Fruit fly (Drosophila melanogaster) whole organism, embryonic: ENCODE data around the gene CG17359.

Source experiments
- B-H1 ChIP-seq: fragments of 200-800 bp; sonication (Bioruptor generic); IDR thresholded peaks from 3 replicates; pipeline ENCODE4 v1.3.6; 2022; ENCODE audit warnings: missing biosample characterization, missing genetic modification characterization
- CG10274 ChIP-seq: fragments of 200-800 bp; sonication (Bioruptor generic); optimal IDR thresholded peaks from 3 replicates; lab custom pipeline; 2017; ENCODE audit warnings: missing biosample characterization, mild to moderate bottlenecking, missing genetic modification characterization
- CG10543 ChIP-seq: fragments of 200-800 bp; sonication (Bioruptor generic); optimal IDR thresholded peaks from 3 replicates; lab custom pipeline; 2017; ENCODE audit warnings: missing biosample characterization, mild to moderate bottlenecking, missing genetic modification characterization, moderate library complexity
- CG11398 ChIP-seq: fragments of 200-800 bp; sonication (Bioruptor generic); optimal IDR thresholded peaks from 2 replicates; lab custom pipeline; 2016; ENCODE audit warnings: missing biosample characterization, missing genetic modification characterization
- CG12155 ChIP-seq: fragments of 200-800 bp; sonication (Bioruptor generic); optimal IDR thresholded peaks from 3 replicates; lab custom pipeline; 2016; ENCODE audit warnings: missing biosample characterization, missing genetic modification characterization
- CG13424 ChIP-seq: fragments of 200-800 bp; sonication (Bioruptor generic); optimal IDR thresholded peaks from 2 replicates; lab custom pipeline; 2019; ENCODE audit warnings: missing biosample characterization, mild to moderate bottlenecking, missing genetic modification characterization, moderate library complexity
- CG14710 ChIP-seq: fragments of 200-800 bp; sonication (Bioruptor generic); optimal IDR thresholded peaks from 3 replicates; lab custom pipeline; 2019; ENCODE audit warnings: missing biosample characterization, mild to moderate bottlenecking, missing genetic modification characterization, moderate library complexity
- CG14965 ChIP-seq: fragments of 200-800 bp; sonication (Bioruptor generic); optimal IDR thresholded peaks from 2 replicates; lab custom pipeline; 2016; ENCODE audit warnings: missing biosample characterization, missing genetic modification characterization, borderline replicate concordance
- CG1792 ChIP-seq: fragments of 200-800 bp; sonication (Bioruptor generic); optimal IDR thresholded peaks from 2 replicates; lab custom pipeline; 2016; ENCODE audit warnings: missing biosample characterization, missing genetic modification characterization
- CG18599 ChIP-seq: fragments of 200-800 bp; sonication (Bioruptor generic); optimal IDR thresholded peaks from 3 replicates; lab custom pipeline; 2017; ENCODE audit warnings: missing biosample characterization, missing genetic modification characterization, mild to moderate bottlenecking, moderate library complexity, missing genetic modification reagents
- CG2120 ChIP-seq: fragments of 200-800 bp; sonication (Bioruptor generic); optimal IDR thresholded peaks from 3 replicates; lab custom pipeline; 2016; ENCODE audit warnings: missing biosample characterization, missing genetic modification characterization
- CG2129 ChIP-seq: fragments of 200-800 bp; sonication (Bioruptor generic); IDR thresholded peaks from 2 replicates; pipeline ENCODE4 v1.3.6; 2022; ENCODE audit warnings: missing biosample characterization, missing genetic modification characterization; ENCODE audit not compliant: partially characterized antibody
- CG2199 ChIP-seq: fragments of 200-800 bp; sonication (Bioruptor generic); IDR thresholded peaks from 3 replicates; pipeline ENCODE4 v1.3.6; 2022; ENCODE audit warnings: missing biosample characterization, missing genetic modification characterization
- CG3838 ChIP-seq: fragments of 200-800 bp; sonication (Bioruptor generic); optimal IDR thresholded peaks from 3 replicates; lab custom pipeline; 2016; ENCODE audit warnings: missing biosample characterization, missing genetic modification characterization
- CG4730 ChIP-seq: fragments of 200-800 bp; sonication (Bioruptor generic); IDR thresholded peaks from 2 replicates; pipeline ENCODE4 v1.3.6; 2022; ENCODE audit warnings: missing biosample characterization, missing genetic modification characterization
- CG4820 ChIP-seq: fragments of 200-800 bp; sonication (Bioruptor generic); optimal IDR thresholded peaks from 3 replicates; lab custom pipeline; 2016; ENCODE audit warnings: missing biosample characterization, missing genetic modification characterization
- CG6689 ChIP-seq: fragments of 200-800 bp; sonication (Bioruptor generic); IDR thresholded peaks from 2 replicates; pipeline ENCODE4 v1.3.6; 2022; ENCODE audit warnings: missing biosample characterization, missing genetic modification characterization
- CG6813 ChIP-seq: fragments of 200-800 bp; sonication (Bioruptor generic); optimal IDR thresholded peaks from 2 replicates; lab custom pipeline; 2017; ENCODE audit warnings: missing biosample characterization, missing genetic modification characterization, mild to moderate bottlenecking, moderate library complexity, missing genetic modification reagents
- CG7357 ChIP-seq: fragments of 200-800 bp; sonication (Bioruptor generic); IDR thresholded peaks from 3 replicates; pipeline ENCODE4 v1.3.6; 2022; ENCODE audit warnings: missing biosample characterization, missing genetic modification characterization
- CG7372 ChIP-seq: fragments of 200-800 bp; sonication (Bioruptor generic); IDR thresholded peaks from 2 replicates; pipeline ENCODE4 v1.3.6; 2022; ENCODE audit warnings: missing biosample characterization, missing genetic modification characterization
- CG7745 ChIP-seq: fragments of 200-800 bp; sonication (Bioruptor generic); optimal IDR thresholded peaks from 2 replicates; lab custom pipeline; 2018; ENCODE audit warnings: missing biosample characterization, mild to moderate bottlenecking, missing genetic modification characterization, moderate library complexity
- CG7987 ChIP-seq: fragments of 200-800 bp; sonication (Bioruptor generic); optimal IDR thresholded peaks from 2 replicates; lab custom pipeline; 2018; ENCODE audit warnings: missing biosample characterization, mild to moderate bottlenecking, missing genetic modification characterization, moderate library complexity
- CG9437 ChIP-seq: fragments of 200-800 bp; sonication (Bioruptor generic); optimal IDR thresholded peaks from 2 replicates; lab custom pipeline; 2018; ENCODE audit warnings: missing biosample characterization, mild to moderate bottlenecking, missing genetic modification characterization
- Dll ChIP-seq: fragments of 200-800 bp; sonication (Bioruptor generic); IDR thresholded peaks from 4 replicates; pipeline ENCODE4 v1.3.6; 2022; ENCODE audit warnings: missing biosample characterization, missing genetic modification characterization; ENCODE audit not compliant: partially characterized antibody
- Ets65A ChIP-seq: fragments of 200-800 bp; sonication (Bioruptor generic); peaks from one replicate; lab custom pipeline; 2016; ENCODE audit warnings: missing biosample characterization, missing genetic modification characterization
- Gsc ChIP-seq: fragments of 200-800 bp; sonication (Bioruptor generic); IDR thresholded peaks from 2 replicates; pipeline ENCODE4 v1.3.6; 2022; ENCODE audit warnings: missing biosample characterization, missing genetic modification characterization
- HLHmδ ChIP-seq: fragments of 200-800 bp; sonication (Bioruptor generic); optimal IDR thresholded peaks from 2 replicates; lab custom pipeline; 2018; ENCODE audit warnings: missing biosample characterization, mild to moderate bottlenecking, missing genetic modification characterization, moderate library complexity
- Hmx ChIP-seq: fragments of 200-800 bp; sonication (Bioruptor generic); optimal IDR thresholded peaks from 2 replicates; lab custom pipeline; 2016; ENCODE audit warnings: missing biosample characterization, missing genetic modification characterization
- Hr3 ChIP-seq: fragments of 200-800 bp; sonication (Bioruptor generic); optimal IDR thresholded peaks from 3 replicates; lab custom pipeline; 2016; ENCODE audit warnings: missing biosample characterization, missing genetic modification characterization
- Hr78 ChIP-seq, 2 experiments: fragments of 200-800 bp in 1 of 2; fragments of >200 bp in 1 of 2; sonication (Bioruptor generic) in 1 of 2; optimal IDR thresholded peaks; 2 replicates each; lab custom pipeline; 2017 to 2019; ENCODE audit warnings: missing biosample characterization in 2 of 2, missing genetic modification characterization in 2 of 2, mild to moderate bottlenecking in 1 of 2, moderate library complexity in 1 of 2
- Nf-YC ChIP-seq: fragments of 200-800 bp; optimal IDR thresholded peaks from 3 replicates; lab custom pipeline; 2019; ENCODE audit warnings: missing biosample characterization, mild to moderate bottlenecking, missing genetic modification characterization, moderate library complexity
- Ptx1 ChIP-seq: fragments of 200-800 bp; sonication (Bioruptor generic); IDR thresholded peaks from 2 replicates; pipeline ENCODE4 v1.3.6; 2022; ENCODE audit warnings: missing biosample characterization, missing genetic modification characterization
- Scr ChIP-seq: fragments of 200-800 bp; sonication (Bioruptor generic); IDR thresholded peaks from 2 replicates; pipeline ENCODE4 v1.3.6; 2022; ENCODE audit warnings: missing biosample characterization, missing genetic modification characterization; ENCODE audit not compliant: partially characterized antibody
- Stat92E ChIP-seq, 3 experiments: fragments of >200 bp in 2 of 3; fragments of 200-800 bp in 1 of 3; sonication (Bioruptor generic) in 1 of 3; optimal IDR thresholded peaks; 2 replicates each; lab custom pipeline; 2017 to 2019; ENCODE audit warnings: missing biosample characterization in 3 of 3, missing genetic modification characterization in 3 of 3, mild to moderate bottlenecking in 1 of 3, moderate library complexity in 1 of 3
- ato ChIP-seq: fragments of 200-800 bp; sonication (Bioruptor generic); IDR thresholded peaks from 2 replicates; pipeline ENCODE4 v1.3.6; 2022; ENCODE audit warnings: missing biosample characterization, missing genetic modification characterization; ENCODE audit not compliant: partially characterized antibody
- chn ChIP-seq: fragments of 200-800 bp; sonication (Bioruptor generic); optimal IDR thresholded peaks from 2 replicates; lab custom pipeline; 2016; ENCODE audit warnings: missing biosample characterization, missing genetic modification characterization
- crol ChIP-seq: fragments of 200-800 bp; sonication (Bioruptor generic); IDR thresholded peaks from 2 replicates; pipeline ENCODE4 v1.3.6; 2022; ENCODE audit warnings: missing biosample characterization, missing genetic modification characterization
- emc ChIP-seq: fragments of 200-800 bp; sonication (Bioruptor generic); optimal IDR thresholded peaks from 2 replicates; lab custom pipeline; 2016; ENCODE audit warnings: missing biosample characterization, missing genetic modification characterization
- fd64A ChIP-seq: fragments of 200-800 bp; sonication (Bioruptor generic); optimal IDR thresholded peaks from 3 replicates; lab custom pipeline; 2018; ENCODE audit warnings: missing biosample characterization, mild to moderate bottlenecking, missing genetic modification characterization
- fd96Cb ChIP-seq: fragments of 200-800 bp; sonication (Bioruptor generic); optimal IDR thresholded peaks from 2 replicates; lab custom pipeline; 2018; ENCODE audit warnings: missing biosample characterization, mild to moderate bottlenecking, missing genetic modification characterization, moderate library complexity
- gce ChIP-seq: fragments of 200-800 bp; sonication (Bioruptor generic); IDR thresholded peaks from 3 replicates; pipeline ENCODE4 v1.3.6; 2022; ENCODE audit warnings: missing biosample characterization, missing genetic modification characterization
- gem ChIP-seq: fragments of 200-800 bp; sonication (Bioruptor generic); optimal IDR thresholded peaks from 2 replicates; lab custom pipeline; 2019; ENCODE audit warnings: missing biosample characterization, mild to moderate bottlenecking, missing genetic modification characterization, moderate library complexity
- ham ChIP-seq: fragments of 200-800 bp; sonication (Bioruptor generic); IDR thresholded peaks from 2 replicates; pipeline ENCODE4 v1.3.6; 2022; ENCODE audit warnings: missing biosample characterization, missing genetic modification characterization
- hbn ChIP-seq: fragments of 200-800 bp; sonication (Bioruptor generic); IDR thresholded peaks from 2 replicates; pipeline ENCODE4 v1.3.6; 2022; ENCODE audit warnings: missing biosample characterization, missing genetic modification characterization; ENCODE audit not compliant: partially characterized antibody
- knrl ChIP-seq: fragments of 200-800 bp; sonication (Bioruptor generic); IDR thresholded peaks from 3 replicates; pipeline ENCODE4 v1.3.6; 2022; ENCODE audit warnings: missing biosample characterization, missing genetic modification characterization; ENCODE audit not compliant: partially characterized antibody
- luna ChIP-seq: fragments of 200-800 bp; sonication (Bioruptor generic); optimal IDR thresholded peaks from 2 replicates; lab custom pipeline; 2016; ENCODE audit warnings: missing biosample characterization, missing genetic modification characterization
- mirr ChIP-seq: fragments of 200-800 bp; sonication (Bioruptor generic); optimal IDR thresholded peaks from 3 replicates; lab custom pipeline; 2018; ENCODE audit warnings: missing biosample characterization, mild to moderate bottlenecking, missing genetic modification characterization
- p53 ChIP-seq: fragments of 200-800 bp; sonication (Bioruptor generic); optimal IDR thresholded peaks from 2 replicates; lab custom pipeline; 2016; ENCODE audit warnings: missing biosample characterization, missing genetic modification characterization
- repo ChIP-seq: fragments of 200-800 bp; sonication (Bioruptor generic); optimal IDR thresholded peaks from 2 replicates; lab custom pipeline; 2016; ENCODE audit warnings: missing biosample characterization, missing genetic modification characterization
- sens ChIP-seq: fragments of 200-800 bp; sonication (Bioruptor generic); peaks from one replicate; lab custom pipeline; 2016; ENCODE audit warnings: missing biosample characterization, missing genetic modification characterization
- shn ChIP-seq: fragments of 200-800 bp; sonication (Bioruptor generic); optimal IDR thresholded peaks from 3 replicates; lab custom pipeline; 2016; ENCODE audit warnings: missing biosample characterization, missing genetic modification characterization
- tgo ChIP-seq: fragments of 200-800 bp; sonication (Bioruptor generic); IDR thresholded peaks from 3 replicates; pipeline ENCODE4 v1.3.6; 2022; ENCODE audit warnings: missing biosample characterization, missing genetic modification characterization

Gene CG17359

dm6 chr3L:13986330-13986729 lies 12.7 kb downstream of the CG17359 start, which contains the start of gene CG17362 (continued):
- no peak for TF ChIP-seq Dll (GFP tag; lab: Robert Waterston, UW)
- no peak for TF ChIP-seq Hmx
- TF ChIP-seq repo: no peak
- TF ChIP-seq sens (GFP tag; lab: Kevin White, UChicago): no peak
- TF ChIP-seq CG12155 (GFP tag; lab: Kevin White, UChicago): no peak
- no peak for TF ChIP-seq crol
- TF ChIP-seq CG9437 (GFP tag; lab: Kevin White, UChicago): no peak
- no peak for TF ChIP-seq chn (GFP tag; lab: Kevin White, UChicago)
- no peak for TF ChIP-seq hbn (GFP tag; lab: Robert Waterston, UW)
- TF ChIP-seq CG7372 (GFP tag; lab: Robert Waterston, UW): no peak
- TF ChIP-seq CG13424 (tag; lab: Kevin White, UChicago): no peak
- TF ChIP-seq p53 (GFP tag; lab: Kevin White, UChicago): no peak
- no peak for TF ChIP-seq knrl
- no peak for TF ChIP-seq mirr (GFP tag; lab: Kevin White, UChicago)
- peak; percentile 73 for TF ChIP-seq CG18599 (GFP tag; lab: Kevin White, UChicago)
- no peak for TF ChIP-seq Nf-YC (tag; lab: Kevin White, UChicago)
- no peak for TF ChIP-seq CG1792 (GFP tag; lab: Kevin White, UChicago)
- no peak for TF ChIP-seq CG7357 (GFP tag; lab: Robert Waterston, UW)
- no peak for TF ChIP-seq CG4730
- TF ChIP-seq CG6689 (GFP tag; lab: Robert Waterston, UW): no peak
- TF ChIP-seq gem (tag; lab: Kevin White, UChicago): no peak
- no peak for TF ChIP-seq luna (GFP tag; lab: Kevin White, UChicago)
- no peak for TF ChIP-seq CG14710 (tag; lab: Kevin White, UChicago)
- TF ChIP-seq Stat92E (GFP tag; optimal IDR thresholded peaks at IDR 0.05; lab: Kevin White, UChicago): no peak
- no peak for TF ChIP-seq ato (GFP tag; lab: Robert Waterston, UW)
- peak; percentile 14 for TF ChIP-seq CG2120 (GFP tag; lab: Kevin White, UChicago)
- peak; percentile 18 for TF ChIP-seq CG6813 (GFP tag; lab: Kevin White, UChicago)
- no peak for TF ChIP-seq B-H1 (GFP tag; lab: Robert Waterston, UW)
- no peak for TF ChIP-seq CG4820
- no peak for TF ChIP-seq fd64A (GFP tag; lab: Kevin White, UChicago)
- TF ChIP-seq Gsc (GFP tag; lab: Robert Waterston, UW): no peak
- no peak for TF ChIP-seq gce (GFP tag; lab: Robert Waterston, UW)
- TF ChIP-seq CG7987 (GFP tag; lab: Kevin White, UChicago): no peak
- TF ChIP-seq CG7745 (tag; lab: Kevin White, UChicago): no peak
- TF ChIP-seq CG10274: no peak
- no peak for TF ChIP-seq CG2199
- no peak for TF ChIP-seq tgo (GFP tag; lab: Robert Waterston, UW)
- TF ChIP-seq Hr78 (GFP tag; optimal IDR thresholded peaks at IDR 0.05; lab: Kevin White, UChicago): no peak
- no peak for TF ChIP-seq CG2129 (GFP tag; lab: Robert Waterston, UW)
- TF ChIP-seq fd96Cb (tag; lab: Kevin White, UChicago): no peak
- no peak for TF ChIP-seq shn
- TF ChIP-seq Scr (GFP tag; lab: Robert Waterston, UW): no peak
- peak; percentile 17 for TF ChIP-seq CG10543 (GFP tag; lab: Kevin White, UChicago)
- TF ChIP-seq CG11398 (GFP tag; lab: Kevin White, UChicago): no peak
- TF ChIP-seq Hr3: no peak
- no peak for TF ChIP-seq Ptx1 (GFP tag; lab: Robert Waterston, UW)
- peak; percentile 41 for TF ChIP-seq Ets65A
- TF ChIP-seq CG14965: no peak
- no peak for TF ChIP-seq emc (GFP tag; lab: Kevin White, UChicago)
- TF ChIP-seq ham: no peak
- no peak for TF ChIP-seq CG3838 (GFP tag; lab: Kevin White, UChicago)
- no peak for TF ChIP-seq HLHmδ (GFP tag; lab: Kevin White, UChicago)
